Worm (Caenorhabditis elegans): Measurements from ENCODE around the gene Y7A9D.1.

Y7A9D.1 gene

DNA sequence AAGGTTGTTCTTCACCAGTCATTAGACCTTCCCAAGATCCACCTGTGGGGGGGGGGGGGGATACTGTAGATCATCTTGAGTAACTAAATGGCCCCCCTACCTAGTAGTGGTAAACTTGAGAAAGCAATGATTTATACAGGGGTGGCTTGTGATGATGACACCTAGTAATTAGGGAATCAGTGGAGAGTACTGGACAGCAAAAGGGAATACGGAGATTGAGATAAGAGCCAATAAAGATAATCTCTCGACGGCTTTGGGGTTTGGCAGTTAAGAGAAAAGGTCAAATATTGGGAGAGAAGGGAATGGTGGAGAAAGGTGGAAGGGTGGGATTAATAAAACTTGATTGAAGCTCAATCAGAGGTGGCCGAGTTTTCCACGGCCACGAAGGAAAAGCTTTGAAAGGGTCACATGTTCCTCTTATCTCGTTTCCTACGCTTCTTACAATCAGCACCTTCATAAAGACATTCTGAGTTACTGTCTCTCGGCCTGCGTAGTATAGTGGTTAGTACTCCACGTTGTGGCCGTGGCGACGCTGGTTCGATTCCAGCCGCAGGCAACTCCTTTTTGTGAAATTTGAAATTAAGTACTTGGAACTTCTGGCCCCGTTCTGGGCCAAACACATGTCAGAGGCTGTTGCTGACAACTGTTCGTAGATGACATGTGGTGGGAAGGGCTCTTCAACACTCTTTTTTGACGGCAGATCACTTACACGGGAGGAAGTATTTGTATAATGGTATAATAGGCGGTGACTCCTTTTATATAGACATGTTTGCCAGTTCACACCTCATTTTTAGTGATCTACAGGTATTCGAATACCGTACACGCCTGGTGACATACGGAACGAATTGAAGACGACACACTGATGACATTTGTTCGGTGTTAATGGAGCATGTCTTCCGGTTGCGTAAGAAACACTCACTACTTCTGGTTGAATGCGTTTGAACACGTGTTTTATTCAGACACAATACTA lies 18.7 kb upstream of the Y7A9D.1 start (continued):
- TF ChIP-seq F16B12.6 (tag; optimal IDR thresholded peaks at IDR 0.05): no peak
- TF ChIP-seq unc-62 (GFP tag; optimal IDR thresholded peaks at IDR 0.05): no peak
- TF ChIP-seq snu-23 (GFP tag; optimal IDR thresholded peaks at IDR 0.05): peak; percentile 48
- no peak for TF ChIP-seq jun-1 (tag; optimal IDR thresholded peaks at IDR 0.05)
- TF ChIP-seq mep-1 (tag; optimal IDR thresholded peaks at IDR 0.05): peak; percentile 1
- no peak for TF ChIP-seq efl-1 (optimal IDR thresholded peaks at IDR 0.05)
- TF ChIP-seq efl-1 (GFP tag; optimal IDR thresholded peaks at IDR 0.05 in 1 of 2): peak in 1 of 2 experiments; percentile 82
- TF ChIP-seq nhr-90 (tag; optimal IDR thresholded peaks at IDR 0.05; ENCODE audit: poor library complexity): peak; percentile 53
- TF ChIP-seq skn-1 (tag; optimal IDR thresholded peaks at IDR 0.05): no peak
- no peak for TF ChIP-seq nhr-47 (tag; optimal IDR thresholded peaks at IDR 0.05)
- TF ChIP-seq ama-1 (optimal IDR thresholded peaks at IDR 0.05): no peak
- no peak for TF ChIP-seq irx-1 (tag; optimal IDR thresholded peaks at IDR 0.05)
- no peak for TF ChIP-seq lin-13 (GFP tag; optimal IDR thresholded peaks at IDR 0.05)
- peak; percentile 14 for TF ChIP-seq nhr-20 (tag; optimal IDR thresholded peaks at IDR 0.05)
- TF ChIP-seq vab-15 (tag; optimal IDR thresholded peaks at IDR 0.05): no peak
- 0 out of 2 replicates have a peak, but pooled peaks have one; percentile 13 for TF ChIP-seq nhr-19 (GFP tag; conservative IDR thresholded peaks at IDR 0.05)
- no peak for TF ChIP-seq dsc-1 (tag; optimal IDR thresholded peaks at IDR 0.05)
- TF ChIP-seq unc-30 (tag; optimal IDR thresholded peaks at IDR 0.05): no peak
- TF ChIP-seq lin-39 (tag; optimal IDR thresholded peaks at IDR 0.05): no peak
- TF ChIP-seq lin-14 (GFP tag; optimal IDR thresholded peaks at IDR 0.05): no peak
- TF ChIP-seq egl-13 (tag; optimal IDR thresholded peaks at IDR 0.05): no peak
- TF ChIP-seq sox-4 (tag; optimal IDR thresholded peaks at IDR 0.05): no peak
- TF ChIP-seq dpl-1 (GFP tag; optimal IDR thresholded peaks at IDR 0.05): peak in 1 of 3 experiments; percentile 23
- no peak for TF ChIP-seq aly-2 (tag; optimal IDR thresholded peaks at IDR 0.05)
- peak; percentile 19 for TF ChIP-seq rnt-1 (tag; optimal IDR thresholded peaks at IDR 0.05)

ce11 chrIV:16399776-16400368 lies 17.9 kb upstream of the Y7A9D.1 start, which contains the start of gene Y65A5A.1:
Gene Y65A5A.1, minus strand, starts transcription at chrIV:16399826.
- TF ChIP-seq nhr-76 (tag; optimal IDR thresholded peaks at IDR 0.05) (no peak), lin-35 (GFP tag; optimal IDR thresholded peaks at IDR 0.05) (peak in 1 of 2 experiments; percentile 40), efl-1 (optimal IDR thresholded peaks at IDR 0.05) (no peak), efl-1 (GFP tag; optimal IDR thresholded peaks at IDR 0.05 in 1 of 2) (peak in 1 of 2 experiments; percentile 85), C34B4.2 (tag; optimal IDR thresholded peaks at IDR 0.05) (no peak), xbp-1 (tag; optimal IDR thresholded peaks at IDR 0.05) (no peak), lin-14 (GFP tag; optimal IDR thresholded peaks at IDR 0.05) (peak; percentile 4), dpl-1 (GFP tag; optimal IDR thresholded peaks at IDR 0.05) (no peak), pag-3 (tag; optimal IDR thresholded peaks at IDR 0.05; ENCODE audit: borderline replicate concordance, insufficient read depth) (no peak), nhr-90 (tag; optimal IDR thresholded peaks at IDR 0.05; ENCODE audit: poor library complexity) (peak; percentile 26), snu-23 (GFP tag; optimal IDR thresholded peaks at IDR 0.05) (peak; percentile 7), fkh-8 (tag; optimal IDR thresholded peaks at IDR 0.05) (no peak), nhr-19 (GFP tag; conservative IDR thresholded peaks at IDR 0.05) (peak; percentile 19; the same call in 1 of the 2 replicates), irx-1 (tag; optimal IDR thresholded peaks at IDR 0.05) (no peak)

- TF ChIP-seq elt-2 (tag; optimal IDR thresholded peaks at IDR 0.05) (peak; percentile 4), sox-4 (tag; optimal IDR thresholded peaks at IDR 0.05) (no peak), lir-3 (tag; optimal IDR thresholded peaks at IDR 0.05; ENCODE audit: poor library complexity) (peak; percentile 9), fkh-10 (GFP tag; optimal IDR thresholded peaks at IDR 0.05) (peak; percentile 23), ceh-82 (tag; optimal IDR thresholded peaks at IDR 0.05) (peak in 1 of 3 experiments; percentile 15), nhr-47 (tag; optimal IDR thresholded peaks at IDR 0.05) (peak; percentile 50), F16B12.6 (tag; optimal IDR thresholded peaks at IDR 0.05) (no peak), nhr-77 (tag; optimal IDR thresholded peaks at IDR 0.05) (peak; percentile 9), nhr-71 (tag; optimal IDR thresholded peaks at IDR 0.05) (peak; percentile 27), xbp-1 (tag; optimal IDR thresholded peaks at IDR 0.05) (peak; percentile 24), swsn-7 (tag; optimal IDR thresholded peaks at IDR 0.05) (peak; percentile 1), nhr-85 (tag) (no peak), nhr-19 (GFP tag; conservative IDR thresholded peaks at IDR 0.05) (peak; percentile 28; the same call in 1 of the 2 replicates), C16A3.4 (tag; optimal IDR thresholded peaks at IDR 0.05) (peak; percentile 2), rnt-1 (tag; optimal IDR thresholded peaks at IDR 0.05) (peak; percentile 39), dsc-1 (tag; optimal IDR thresholded peaks at IDR 0.05) (peak; percentile 44), fkh-8 (tag; optimal IDR thresholded peaks at IDR 0.05) (peak; percentile 21), lin-35 (GFP tag; optimal IDR thresholded peaks at IDR 0.05) (peak in 1 of 2 experiments; percentile 42), C34B4.2 (tag; optimal IDR thresholded peaks at IDR 0.05) (no peak), grh-1 (GFP tag; IDR thresholded peaks at IDR 0.05) (no peak), nhr-20 (tag; optimal IDR thresholded peaks at IDR 0.05) (peak; percentile 49), efl-1 (optimal IDR thresholded peaks at IDR 0.05) (peak in 1 of 2 experiments; percentile 10), efl-1 (GFP tag; optimal IDR thresholded peaks at IDR 0.05 in 1 of 2) (no peak), lsy-2 (tag; optimal IDR thresholded peaks at IDR 0.05) (peak; percentile 11 to 41), mdl-1 (tag; optimal IDR thresholded peaks at IDR 0.05) (peak in 1 of 2 experiments; percentile 35)
These were observed 17.0 kb upstream of the Y7A9D.1 start for ce11 chrIV:16399017-16399416.

Data from whole organism, L1 larva.